Worm (Caenorhabditis elegans) whole organism, young adult: ENCODE measurements around the gene F13A7.11.

Experiments
- C17E4.6 ChIP-seq: fragments of 200-800 bp; sonication (Bioruptor generic); IDR thresholded peaks from 2 replicates; pipeline ENCODE4 v1.3.6; 2022; ENCODE audit warnings: missing genetic modification reagents, missing genetic modification characterization, missing compliant biosample characterization
- F52B5.7 ChIP-seq: sonication (generic microtip); optimal IDR thresholded peaks from 2 replicates; lab custom pipeline; 2016; ENCODE audit warnings: mild to moderate bottlenecking, missing genetic modification characterization, missing compliant biosample characterization
- F57A8.1 ChIP-seq: fragments of 200-800 bp; sonication (Bioruptor generic); optimal IDR thresholded peaks from 2 replicates; lab custom pipeline; 2018; ENCODE audit warnings: mild to moderate bottlenecking, missing genetic modification characterization, moderate library complexity, missing compliant biosample characterization
- T07F8.4 ChIP-seq: sonication (generic microtip); optimal IDR thresholded peaks from 2 replicates; lab custom pipeline; 2016; ENCODE audit warnings: mild to moderate bottlenecking, missing genetic modification characterization, moderate library complexity, missing compliant biosample characterization
- Y79H2A.3 ChIP-seq: fragments of 200-800 bp; sonication (Bioruptor generic); conservative IDR thresholded peaks from 2 replicates; pipeline ENCODE4 v1.3.6; 2022; ENCODE audit warnings: missing genetic modification reagents, missing genetic modification characterization, missing compliant biosample characterization
- Y95B8A.8 ChIP-seq: fragments of 200-800 bp; sonication (Bioruptor generic); IDR thresholded peaks from 2 replicates; pipeline ENCODE4 v1.3.6; 2022; ENCODE audit warnings: missing genetic modification reagents, missing genetic modification characterization, missing compliant biosample characterization
- ama-1 ChIP-seq, 3 experiments: fragments of 150-350 bp in 1 of 3; sonication (generic microtip) in 2 of 3; optimal IDR thresholded peaks; 2 replicates each; lab custom pipeline; 2014 to 2018; ENCODE audit warnings: missing biosample characterization in 2 of 3, missing genetic modification characterization in 2 of 3, missing genetic modification reagents in 2 of 3
- aptf-2 ChIP-seq: fragments of 200-800 bp; sonication (Bioruptor generic); conservative IDR thresholded peaks from 2 replicates; pipeline ENCODE4 v1.3.6; 2022; ENCODE audit warnings: missing genetic modification reagents, missing genetic modification characterization, missing compliant biosample characterization
- atf-7 ChIP-seq: sonication (generic microtip); optimal IDR thresholded peaks from 2 replicates; lab custom pipeline; 2017; ENCODE audit warnings: mild to moderate bottlenecking, missing genetic modification characterization, missing compliant biosample characterization
- attf-5 ChIP-seq: fragments of 200-800 bp; sonication (Bioruptor generic); optimal IDR thresholded peaks from 2 replicates; lab custom pipeline; 2018; ENCODE audit warnings: mild to moderate bottlenecking, missing genetic modification characterization, missing compliant biosample characterization
- bed-2 ChIP-seq: fragments of 200-800 bp; sonication (Bioruptor generic); IDR thresholded peaks from 2 replicates; pipeline ENCODE4 v1.3.6; 2022; ENCODE audit warnings: missing genetic modification reagents, missing genetic modification characterization, missing compliant biosample characterization
- cebp-1 ChIP-seq, 2 experiments: fragments of 200-800 bp in 1 of 2; sonication (Bioruptor generic) in 1 of 2; sonication (generic microtip) in 1 of 2; IDR thresholded peaks in 1 of 2; optimal IDR thresholded peaks in 1 of 2; 2 replicates each; pipeline versions ENCODE4 v1.3.6 to Lab custom; 2017 to 2022; ENCODE audit warnings: missing compliant biosample characterization in 2 of 2, missing genetic modification characterization in 2 of 2, mild to moderate bottlenecking in 1 of 2, missing genetic modification reagents in 1 of 2, moderate library complexity in 1 of 2
- cebp-2 ChIP-seq: fragments of 200-800 bp; sonication (Bioruptor generic); IDR thresholded peaks from 2 replicates; pipeline ENCODE4 v1.3.6; 2022; ENCODE audit warnings: missing genetic modification characterization, missing compliant biosample characterization
- dox-1 ChIP-seq: fragments of 200-800 bp; sonication (Bioruptor generic); IDR thresholded peaks from 2 replicates; pipeline ENCODE4 v1.3.6; 2022; ENCODE audit warnings: missing genetic modification reagents, missing genetic modification characterization, missing compliant biosample characterization
- dpl-1 ChIP-seq: fragments of 150-350 bp; optimal IDR thresholded peaks from 2 replicates; lab custom pipeline; 2014; ENCODE audit warnings: missing biosample characterization, missing genetic modification reagents, missing genetic modification characterization
- efl-1 ChIP-seq: fragments of 150-350 bp; optimal IDR thresholded peaks from 2 replicates; lab custom pipeline; 2014; ENCODE audit warnings: missing biosample characterization, missing genetic modification reagents, missing genetic modification characterization
- egrh-3 ChIP-seq: fragments of 200-800 bp; sonication (Bioruptor generic); IDR thresholded peaks from 2 replicates; pipeline ENCODE4 v1.3.6; 2022; ENCODE audit warnings: missing genetic modification reagents, missing genetic modification characterization, missing compliant biosample characterization
- fkh-3 ChIP-seq: sonication (generic microtip); optimal IDR thresholded peaks from 2 replicates; lab custom pipeline; 2016; ENCODE audit warnings: mild to moderate bottlenecking, missing genetic modification characterization, missing compliant biosample characterization
- hmg-1.2 ChIP-seq: fragments of 200-800 bp; sonication (Bioruptor generic); IDR thresholded peaks from 2 replicates; pipeline ENCODE4 v1.3.6; 2022; ENCODE audit warnings: missing genetic modification reagents, missing genetic modification characterization, missing compliant biosample characterization
- hmg-20 ChIP-seq: fragments of 200-800 bp; sonication (Bioruptor generic); IDR thresholded peaks from 2 replicates; pipeline ENCODE4 v1.3.6; 2022; ENCODE audit warnings: missing genetic modification reagents, missing genetic modification characterization, missing compliant biosample characterization
- hrde-1 ChIP-seq: sonication (generic microtip); optimal IDR thresholded peaks from 2 replicates; lab custom pipeline; 2016; ENCODE audit warnings: missing genetic modification characterization, mild to moderate bottlenecking, missing compliant biosample characterization, moderate library complexity, missing genotype, missing genetic modification reagents, borderline replicate concordance
- hsf-1 ChIP-seq: fragments of 200-800 bp; sonication (Bioruptor generic); IDR thresholded peaks from 2 replicates; pipeline ENCODE4 v1.3.6; 2022; ENCODE audit warnings: missing genetic modification reagents, missing genetic modification characterization, missing compliant biosample characterization
- lin-26 ChIP-seq: fragments of 200-800 bp; sonication (Bioruptor generic); IDR thresholded peaks from 2 replicates; pipeline ENCODE4 v1.3.6; 2022; ENCODE audit warnings: missing genetic modification reagents, missing genetic modification characterization, missing compliant biosample characterization
- lin-54 ChIP-seq: fragments of 200-800 bp; sonication (Bioruptor generic); optimal IDR thresholded peaks from 2 replicates; lab custom pipeline; 2018; ENCODE audit warnings: mild to moderate bottlenecking, missing genetic modification characterization, missing compliant biosample characterization
- lir-1 ChIP-seq: fragments of 200-800 bp; sonication (Bioruptor generic); conservative IDR thresholded peaks from 2 replicates; pipeline ENCODE4 v1.3.6; 2022; ENCODE audit warnings: missing genetic modification reagents, missing genetic modification characterization, missing compliant biosample characterization
- mcd-1 ChIP-seq: fragments of 200-800 bp; sonication (Bioruptor generic); IDR thresholded peaks from 2 replicates; pipeline ENCODE4 v1.3.6; 2022; ENCODE audit warnings: missing genetic modification reagents, missing genetic modification characterization, missing compliant biosample characterization
- nhr-80 ChIP-seq: sonication (generic microtip); optimal IDR thresholded peaks from 2 replicates; lab custom pipeline; 2016; ENCODE audit warnings: missing genetic modification characterization, missing compliant biosample characterization
- pha-4 ChIP-seq: fragments of 150-350 bp; sonication (generic microtip); optimal IDR thresholded peaks from 2 replicates; lab custom pipeline; 2014; ENCODE audit warnings: missing biosample characterization, missing genetic modification reagents, missing genetic modification characterization
- rpc-1 ChIP-seq, 2 experiments: fragments of 150-350 bp in 1 of 2; sonication (generic microtip) in 1 of 2; optimal IDR thresholded peaks; 2 replicates each; lab custom pipeline; 2014 to 2018; ENCODE audit warnings: missing biosample characterization in 1 of 2, missing genetic modification characterization in 1 of 2, missing genetic modification reagents in 1 of 2, missing genotype in 1 of 2
- snpc-1.1 ChIP-seq: sonication (generic microtip); optimal IDR thresholded peaks from 2 replicates; lab custom pipeline; 2017; ENCODE audit warnings: missing genetic modification characterization, mild to moderate bottlenecking, missing compliant biosample characterization, antibody characterized with exemption, moderate library complexity, missing genotype, missing genetic modification reagents; ENCODE audit not compliant: insufficient read depth
- snpc-3.4 ChIP-seq: sonication (generic microtip); optimal IDR thresholded peaks from 2 replicates; lab custom pipeline; 2017; ENCODE audit warnings: missing genetic modification characterization, mild to moderate bottlenecking, missing compliant biosample characterization, antibody characterized with exemption, moderate library complexity, missing genotype, missing genetic modification reagents
- snpc-4 ChIP-seq, 5 experiments: fragments of 150-350 bp in 1 of 5; sonication (generic microtip) in 4 of 5; optimal IDR thresholded peaks; 2 replicates each; lab custom pipeline; 2014 to 2018; ENCODE audit warnings: missing genetic modification characterization in 5 of 5, missing biosample characterization in 3 of 5, antibody characterized with exemption in 2 of 5, mild to moderate bottlenecking in 2 of 5, missing compliant biosample characterization in 2 of 5, missing genotype in 2 of 5, moderate library complexity in 2 of 5, missing genetic modification reagents in 1 of 5
- xnd-1 ChIP-seq: sonication (generic microtip); optimal IDR thresholded peaks from 2 replicates; lab custom pipeline; 2016; ENCODE audit warnings: missing genotype, missing genetic modification reagents, missing genetic modification characterization, missing compliant biosample characterization

The F13A7.11 gene

ce11 chrV:16395131-16395530 is at the start of gene F13A7.11:
Gene F13A7.11 (minus strand): TSS chrV:16395304.
- TF ChIP-seq cebp-2 = 0 out of 2 replicates have a peak, but pooled peaks have one; percentile 52
- TF ChIP-seq Y95B8A.8 = no peak
- TF ChIP-seq rpc-1 (optimal IDR thresholded peaks at IDR 0.05; lab: Kevin White, UChicago) = no peak
- TF ChIP-seq rpc-1 (tag; optimal IDR thresholded peaks at IDR 0.05; lab: Kevin White, UChicago) = no peak
- TF ChIP-seq nhr-80 (tag; lab: Kevin White, UChicago) = peak; percentile 41
- 0 out of 2 replicates have a peak, but pooled peaks have one; percentile 13 for TF ChIP-seq mcd-1
- TF ChIP-seq attf-5 (GFP tag; lab: Kevin White, UChicago) = peak; percentile 15
- peak; percentile 99 for TF ChIP-seq cebp-1 (GFP tag; IDR thresholded peaks at IDR 0.05; lab: Robert Waterston, UW)
- TF ChIP-seq cebp-1 (tag; optimal IDR thresholded peaks at IDR 0.05; lab: Kevin White, UChicago) = peak; percentile 99
- no peak for TF ChIP-seq snpc-4 (GFP tag; optimal IDR thresholded peaks at IDR 0.05; lab: Kevin White, UChicago)
- peak in 2 of 4 experiments; percentile 2 to 4 for TF ChIP-seq snpc-4 (tag; optimal IDR thresholded peaks at IDR 0.05; lab: Kevin White, UChicago)
- no peak for TF ChIP-seq dpl-1

ce11 chrV:16443626-16444025 is 48.5 kb upstream of the F13A7.11 start, which contains the start of gene srh-141:
Gene srh-141 (plus strand): TSS chrV:16443926.
- TF ChIP-seq F52B5.7 (tag; lab: Kevin White, UChicago) (no peak), aptf-2 (GFP tag; lab: Robert Waterston, UW) (no peak), efl-1 (GFP tag; lab: Kevin White, UChicago) (no peak), xnd-1 (tag; lab: Kevin White, UChicago) (no peak), fkh-3 (no peak)

DNA sequence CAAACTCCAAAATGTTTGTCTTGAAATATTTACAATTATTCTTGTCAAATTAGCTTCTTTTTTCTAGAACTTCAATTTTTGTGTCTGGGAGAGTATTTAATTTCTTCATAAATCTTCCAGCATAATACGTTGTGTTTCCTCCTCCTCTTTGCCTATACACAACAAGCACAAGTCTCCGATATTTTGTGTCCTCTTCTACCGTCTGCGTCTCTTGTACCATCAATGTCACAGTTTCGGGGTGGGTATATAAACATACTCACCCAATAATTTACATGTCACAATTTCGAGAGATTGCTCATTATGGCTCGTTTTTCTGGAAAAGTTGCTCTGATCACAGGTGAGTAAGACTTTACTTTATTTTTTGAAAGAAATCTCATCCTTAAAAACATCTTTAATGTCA is 42.4 kb upstream of the F13A7.11 start, which contains the start of gene F26D2.15:
F26D2.15 (plus strand) TSS at position 301 of the 400 bp plus-strand sequence.
- TF ChIP-seq lin-26 (GFP tag; lab: Robert Waterston, UW) (no peak), hmg-1.2 (GFP tag; lab: Robert Waterston, UW) (no peak), hsf-1 (GFP tag; lab: Robert Waterston, UW) (no peak), attf-5 (GFP tag; lab: Kevin White, UChicago) (no peak), pha-4 (tag; lab: Kevin White, UChicago) (no peak)

ce11 chrV:16435510-16435909 is 40.4 kb upstream of the F13A7.11 start, which contains the start of the genes F26D2.13 and F26D2.14:
Gene F26D2.13 (minus strand): TSS chrV:16435610.
Gene F26D2.14 (plus strand): TSS chrV:16435855.
- no peak for TF ChIP-seq snpc-4 (GFP tag; optimal IDR thresholded peaks at IDR 0.05; lab: Kevin White, UChicago)
- no peak for TF ChIP-seq snpc-4 (tag; optimal IDR thresholded peaks at IDR 0.05; lab: Kevin White, UChicago)
- no peak for TF ChIP-seq hrde-1 (tag; lab: Kevin White, UChicago)
- TF ChIP-seq mcd-1 = no peak
- TF ChIP-seq hmg-20 (GFP tag; lab: Robert Waterston, UW) = no peak
- no peak for TF ChIP-seq lir-1 (GFP tag; lab: Robert Waterston, UW)
- no peak for TF ChIP-seq Y79H2A.3 (GFP tag; lab: Robert Waterston, UW)
- TF ChIP-seq egrh-3 (GFP tag; lab: Robert Waterston, UW) = no peak
- no peak for TF ChIP-seq dox-1 (GFP tag; lab: Robert Waterston, UW)
- TF ChIP-seq hsf-1 (GFP tag; lab: Robert Waterston, UW) = no peak
- TF ChIP-seq cebp-2 = no peak
- TF ChIP-seq T07F8.4 (tag; lab: Kevin White, UChicago) = no peak
- no peak for TF ChIP-seq xnd-1 (tag; lab: Kevin White, UChicago)
- no peak for TF ChIP-seq bed-2 (GFP tag; lab: Robert Waterston, UW)
- TF ChIP-seq snpc-1.1 (tag; lab: Kevin White, UChicago) = no peak
- no peak for TF ChIP-seq atf-7 (tag; lab: Kevin White, UChicago)

ce11 chrV:16433471-16433870 is 38.4 kb upstream of the F13A7.11 start, which contains the start of gene clec-234:
Gene clec-234 (minus strand): TSS chrV:16433571.
- TF ChIP-seq snpc-3.4 (no peak), ama-1 (optimal IDR thresholded peaks at IDR 0.05; lab: Kevin White, UChicago) (no peak), ama-1 (GFP tag; optimal IDR thresholded peaks at IDR 0.05; lab: Kevin White, UChicago) (no peak), fkh-3 (no peak), C17E4.6 (GFP tag; lab: Robert Waterston, UW) (no peak), lin-54 (GFP tag; lab: Kevin White, UChicago) (no peak), bed-2 (GFP tag; lab: Robert Waterston, UW) (no peak), F57A8.1 (GFP tag; lab: Kevin White, UChicago) (no peak)
